Fruit fly (Drosophila melanogaster): Measurements from ENCODE around the gene CG4502.

CG4502 gene

dm6 chr2L:7179276-7179675, 24.8 kb downstream of the CG4502 start:
- TF ChIP-seq CG8478 (optimal IDR thresholded peaks at IDR 0.05) (no peak), CTCF (optimal IDR thresholded peaks at IDR 0.05) (no peak)

- TF ChIP-seq CG8478 (optimal IDR thresholded peaks at IDR 0.05) = no peak
- no peak for TF ChIP-seq CTCF (optimal IDR thresholded peaks at IDR 0.05)
Observed at dm6 chr2L:7175786-7176185, 28.3 kb downstream of the CG4502 start.

dm6 chr2L:7174351-7174750, 29.7 kb downstream of the CG4502 start:
- TF ChIP-seq CTCF (optimal IDR thresholded peaks at IDR 0.05) = no peak
- no peak for TF ChIP-seq CG8478 (optimal IDR thresholded peaks at IDR 0.05)

- TF ChIP-seq CG8478 (optimal IDR thresholded peaks at IDR 0.05) = no peak
- no peak for TF ChIP-seq CTCF (optimal IDR thresholded peaks at IDR 0.05)
Observed at dm6 chr2L:7169003-7169402, 35.1 kb downstream of the CG4502 start.

- no peak for TF ChIP-seq CG8478 (optimal IDR thresholded peaks at IDR 0.05)
- TF ChIP-seq CTCF (optimal IDR thresholded peaks at IDR 0.05) = no peak
Observed at dm6 chr2L:7165832-7166231, 38.2 kb downstream of the CG4502 start.

- TF ChIP-seq CTCF (optimal IDR thresholded peaks at IDR 0.05) (no peak), CG8478 (optimal IDR thresholded peaks at IDR 0.05) (no peak)
Observed at dm6 chr2L:7158798-7159197, 45.3 kb downstream of the CG4502 start.

dm6 chr2L:7157456-7157855, 46.6 kb downstream of the CG4502 start, which contains the start of gene Pvf3:
Gene Pvf3, minus strand, starts transcription at chr2L:7157695.
- TF ChIP-seq CTCF (optimal IDR thresholded peaks at IDR 0.05) (no peak), CG8478 (optimal IDR thresholded peaks at IDR 0.05) (no peak)

dm6 chr2L:7154861-7155594, 49.0 kb downstream of the CG4502 start:
- TF ChIP-seq CG8478 (optimal IDR thresholded peaks at IDR 0.05) (no peak), CTCF (optimal IDR thresholded peaks at IDR 0.05) (no peak)

dm6 chr2L:7152260-7152659, 51.8 kb downstream of the CG4502 start:
- TF ChIP-seq CG8478 (optimal IDR thresholded peaks at IDR 0.05) (no peak), CTCF (optimal IDR thresholded peaks at IDR 0.05) (no peak)

- no peak for TF ChIP-seq CG8478 (optimal IDR thresholded peaks at IDR 0.05)
- TF ChIP-seq CTCF (optimal IDR thresholded peaks at IDR 0.05) = no peak
Observed at dm6 chr2L:7150775-7151174, 53.3 kb downstream of the CG4502 start.

- TF ChIP-seq CTCF (optimal IDR thresholded peaks at IDR 0.05) = no peak
- no peak for TF ChIP-seq CG8478 (optimal IDR thresholded peaks at IDR 0.05)
Observed at dm6 chr2L:7148919-7149318, 55.1 kb downstream of the CG4502 start.

- TF ChIP-seq CTCF (optimal IDR thresholded peaks at IDR 0.05) = no peak
- TF ChIP-seq CG8478 (optimal IDR thresholded peaks at IDR 0.05) = no peak
Observed at dm6 chr2L:7148086-7148485, 56.0 kb downstream of the CG4502 start.

- TF ChIP-seq CG8478 (optimal IDR thresholded peaks at IDR 0.05) = no peak
- no peak for TF ChIP-seq CTCF (optimal IDR thresholded peaks at IDR 0.05)
Observed at dm6 chr2L:7147212-7147611, 56.9 kb downstream of the CG4502 start.

- TF ChIP-seq CTCF (optimal IDR thresholded peaks at IDR 0.05) = no peak
Observed at dm6 chr2L:7145881-7146280, 58.2 kb downstream of the CG4502 start.

Data from S2 (cell line).